Worm (Caenorhabditis elegans) whole organism, L4/young adult: ENCODE data around the gene F26D2.16.
A peak's percentile ranks its signal among the peaks of the same experiment; 100 is the strongest.
"Not testable (repeated sequence)": the region's sequence is repeated elsewhere in the genome, so short reads cannot be mapped to it uniquely, and the experiment has no call there.

Source experiments
- W03F9.2 ChIP-seq: fragments of 150-350 bp; optimal IDR thresholded peaks from 2 replicates; lab custom pipeline; 2014; ENCODE audit warnings: missing biosample characterization, missing genetic modification characterization
- dao-5 ChIP-seq: sonication (generic microtip); optimal IDR thresholded peaks from 2 replicates; lab custom pipeline; 2016; ENCODE audit warnings: missing genotype, missing genetic modification characterization, moderate library complexity, missing compliant biosample characterization
- him-1 ChIP-seq: sonication (generic microtip); optimal IDR thresholded peaks from 2 replicates; lab custom pipeline; 2016; ENCODE audit warnings: missing genotype, missing genetic modification reagents, missing genetic modification characterization, missing compliant biosample characterization

Gene F26D2.16

ce11 chrV:16388268-16388667 lies 31.4 kb downstream of the F26D2.16 start, which contains the start of gene sri-65:
sri-65 (minus strand) TSS chrV:16388368.
- no peak for TF ChIP-seq him-1
- no peak for TF ChIP-seq W03F9.2 (tag; lab: Kevin White, UChicago)
- no peak for TF ChIP-seq dao-5 (tag; lab: Kevin White, UChicago)

ce11 chrV:16383729-16384128 lies 35.9 kb downstream of the F26D2.16 start, which contains the start of gene F13A7.7:
F13A7.7 (minus strand) TSS chrV:16383829.
- TF ChIP-seq W03F9.2 (tag; lab: Kevin White, UChicago); him-1; dao-5 (tag; lab: Kevin White, UChicago): not testable (repeated sequence)

- TF ChIP-seq W03F9.2 (tag; lab: Kevin White, UChicago) (no peak), him-1 (no peak), dao-5 (tag; lab: Kevin White, UChicago) (no peak)
Observed at ce11 chrV:16382949-16383348, 36.7 kb downstream of the F26D2.16 start.

ce11 chrV:16377849-16378248 lies 41.8 kb downstream of the F26D2.16 start, which contains the start of gene F13A7.1:
F13A7.1 (minus strand) TSS chrV:16377949.
- TF ChIP-seq dao-5 (tag; lab: Kevin White, UChicago) = no peak
- no peak for TF ChIP-seq W03F9.2 (tag; lab: Kevin White, UChicago)
- TF ChIP-seq him-1 = no peak

- TF ChIP-seq dao-5 (tag; lab: Kevin White, UChicago) = no peak
- no peak for TF ChIP-seq W03F9.2 (tag; lab: Kevin White, UChicago)
- TF ChIP-seq him-1 = no peak
Observed at ce11 chrV:16377188-16377587, 42.5 kb downstream of the F26D2.16 start.

ce11 chrV:16376430-16376948 lies 43.2 kb downstream of the F26D2.16 start:
- TF ChIP-seq dao-5 (tag; lab: Kevin White, UChicago) = no peak
- TF ChIP-seq W03F9.2 (tag; lab: Kevin White, UChicago) = no peak
- TF ChIP-seq him-1 = no peak

ce11 chrV:16374676-16375075 lies 45.0 kb downstream of the F26D2.16 start, which contains the start of gene srv-34:
srv-34 (minus strand) TSS chrV:16374776.
- TF ChIP-seq him-1 (no peak), dao-5 (tag; lab: Kevin White, UChicago) (no peak), W03F9.2 (tag; lab: Kevin White, UChicago) (no peak)

- TF ChIP-seq dao-5 (tag; lab: Kevin White, UChicago) (peak; percentile 71), W03F9.2 (tag; lab: Kevin White, UChicago) (peak; percentile 9), him-1 (peak; percentile 52)
Observed at ce11 chrV:16370039-16370438, 49.6 kb downstream of the F26D2.16 start.
